Fruit fly (Drosophila melanogaster) whole organism, embryonic: Measurements from ENCODE around the gene CG4577.

Experiments
- B-H2 ChIP-seq: fragments of 200-800 bp; sonication (Bioruptor generic); optimal IDR thresholded peaks from 2 replicates; lab custom pipeline; 2018; ENCODE audit warnings: missing biosample characterization, mild to moderate bottlenecking, missing genetic modification characterization
- CG10267 ChIP-seq: fragments of 200-800 bp; sonication (Bioruptor generic); optimal IDR thresholded peaks from 2 replicates; lab custom pipeline; 2018; ENCODE audit warnings: missing biosample characterization, mild to moderate bottlenecking, missing genetic modification characterization, moderate library complexity
- CG10654 ChIP-seq: fragments of 200-800 bp; sonication (Bioruptor generic); optimal IDR thresholded peaks from 2 replicates; lab custom pipeline; 2016; ENCODE audit warnings: missing biosample characterization, missing genetic modification characterization
- CG11560 ChIP-seq: fragments of 200-800 bp; sonication (Bioruptor generic); IDR thresholded peaks from 3 replicates; pipeline ENCODE4 v1.3.6; 2022; ENCODE audit warnings: missing biosample characterization, missing genetic modification characterization
- CG2678 ChIP-seq: fragments of 200-800 bp; sonication (Bioruptor generic); optimal IDR thresholded peaks from 3 replicates; lab custom pipeline; 2019; ENCODE audit warnings: missing biosample characterization, mild to moderate bottlenecking, missing genetic modification characterization, moderate library complexity
- CG31388 ChIP-seq: fragments of 200-800 bp; sonication (Bioruptor generic); optimal IDR thresholded peaks from 2 replicates; lab custom pipeline; 2016; ENCODE audit warnings: missing biosample characterization, missing genetic modification characterization
- CG3281 ChIP-seq: fragments of 200-800 bp; sonication (Bioruptor generic); optimal IDR thresholded peaks from 3 replicates; lab custom pipeline; 2017; ENCODE audit warnings: missing biosample characterization, mild to moderate bottlenecking, missing genetic modification characterization
- CG5180 ChIP-seq: fragments of 200-800 bp; sonication (Bioruptor generic); optimal IDR thresholded peaks from 3 replicates; lab custom pipeline; 2017; ENCODE audit warnings: missing biosample characterization, missing genetic modification characterization, mild to moderate bottlenecking, moderate library complexity, missing genetic modification reagents
- CG5245 ChIP-seq: fragments of 200-800 bp; sonication (Bioruptor generic); optimal IDR thresholded peaks from 3 replicates; lab custom pipeline; 2016; ENCODE audit warnings: missing biosample characterization, missing genetic modification characterization
- CG7839 ChIP-seq: fragments of 200-800 bp; sonication (Bioruptor generic); optimal IDR thresholded peaks from 3 replicates; lab custom pipeline; 2018; ENCODE audit warnings: missing biosample characterization, mild to moderate bottlenecking, missing genetic modification characterization, moderate library complexity
- D ChIP-seq, 2 experiments: fragments of 200-800 bp in 1 of 2; fragments of >200 bp in 1 of 2; sonication (Bioruptor generic) in 1 of 2; optimal IDR thresholded peaks; 2 replicates in 1 of 2; 3 replicates in 1 of 2; lab custom pipeline; 2017; ENCODE audit warnings: mild to moderate bottlenecking in 1 of 2, missing biosample characterization in 1 of 2, missing genetic modification characterization in 1 of 2, missing genetic modification reagents in 1 of 2
- D19A ChIP-seq: fragments of 200-800 bp; optimal IDR thresholded peaks from 3 replicates; lab custom pipeline; 2019; ENCODE audit warnings: missing biosample characterization, mild to moderate bottlenecking, missing genetic modification characterization, moderate library complexity
- Fer3 ChIP-seq: fragments of 200-800 bp; sonication (Bioruptor generic); optimal IDR thresholded peaks from 2 replicates; lab custom pipeline; 2018; ENCODE audit warnings: missing biosample characterization, mild to moderate bottlenecking, missing genetic modification characterization, moderate library complexity
- Hand ChIP-seq: fragments of 200-800 bp; sonication (Bioruptor generic); optimal IDR thresholded peaks from 2 replicates; lab custom pipeline; 2017; ENCODE audit warnings: mild to moderate bottlenecking, missing biosample characterization, missing genetic modification reagents, missing genetic modification characterization
- Hr39 ChIP-seq: fragments of >200 bp; optimal IDR thresholded peaks from 2 replicates; lab custom pipeline; 2017
- Jarid2 ChIP-seq: fragments of 200-800 bp; sonication (Bioruptor generic); optimal IDR thresholded peaks from 3 replicates; lab custom pipeline; 2017; ENCODE audit warnings: mild to moderate bottlenecking, missing biosample characterization, missing genetic modification reagents, missing genetic modification characterization
- Kr ChIP-seq: fragments of 200-800 bp; sonication (Bioruptor generic); optimal IDR thresholded peaks from 2 replicates; lab custom pipeline; 2017; ENCODE audit warnings: missing biosample characterization, mild to moderate bottlenecking, missing genetic modification characterization
- Lhr ChIP-seq: fragments of 200-800 bp; sonication (Bioruptor generic); optimal IDR thresholded peaks from 3 replicates; lab custom pipeline; 2017; ENCODE audit warnings: mild to moderate bottlenecking, missing biosample characterization, missing genetic modification reagents, missing genetic modification characterization
- Oli ChIP-seq: fragments of 200-800 bp; sonication (Bioruptor generic); optimal IDR thresholded peaks from 2 replicates; lab custom pipeline; 2018; ENCODE audit warnings: missing biosample characterization, mild to moderate bottlenecking, missing genetic modification characterization, moderate library complexity
- PHDP ChIP-seq: fragments of 200-800 bp; sonication (Bioruptor generic); optimal IDR thresholded peaks from 3 replicates; lab custom pipeline; 2018; ENCODE audit warnings: missing biosample characterization, mild to moderate bottlenecking, missing genetic modification characterization, moderate library complexity
- Pdp1 ChIP-seq, 2 experiments: fragments of 200-800 bp; sonication (Bioruptor generic); optimal IDR thresholded peaks; 3 replicates each; lab custom pipeline; 2016; ENCODE audit warnings: missing biosample characterization in 2 of 2, missing genetic modification characterization in 2 of 2, mild to moderate bottlenecking in 1 of 2, moderate library complexity in 1 of 2
- Sox102F ChIP-seq: fragments of 200-800 bp; sonication (Bioruptor generic); optimal IDR thresholded peaks from 2 replicates; lab custom pipeline; 2018; ENCODE audit warnings: missing biosample characterization, mild to moderate bottlenecking, missing genetic modification characterization, moderate library complexity
- Sry-δ ChIP-seq: fragments of 200-800 bp; sonication (Bioruptor generic); optimal IDR thresholded peaks from 2 replicates; lab custom pipeline; 2016; ENCODE audit warnings: missing biosample characterization, missing genetic modification characterization
- Vsx1 ChIP-seq: fragments of 200-800 bp; sonication (Bioruptor generic); optimal IDR thresholded peaks from 2 replicates; lab custom pipeline; 2017; ENCODE audit warnings: missing biosample characterization, mild to moderate bottlenecking, missing genetic modification characterization, missing genetic modification reagents
- Xbp1 ChIP-seq: fragments of 200-800 bp; sonication (Bioruptor generic); optimal IDR thresholded peaks from 3 replicates; lab custom pipeline; 2016; ENCODE audit warnings: missing biosample characterization, mild to moderate bottlenecking, missing genetic modification characterization
- caup ChIP-seq: fragments of 200-800 bp; sonication (Bioruptor generic); optimal IDR thresholded peaks from 3 replicates; lab custom pipeline; 2017; ENCODE audit warnings: missing biosample characterization, mild to moderate bottlenecking, missing genetic modification characterization, moderate library complexity; ENCODE audit not compliant: severe bottlenecking
- chm ChIP-seq: fragments of 200-800 bp; sonication (Bioruptor generic); IDR thresholded peaks from 2 replicates; pipeline ENCODE4 v1.3.6; 2022; ENCODE audit warnings: missing biosample characterization, missing genetic modification characterization
- ci ChIP-seq: fragments of 200-800 bp; sonication (Bioruptor generic); IDR thresholded peaks from 3 replicates; pipeline ENCODE4 v1.3.6; 2022; ENCODE audit warnings: missing biosample characterization, missing genetic modification characterization
- cwo ChIP-seq: fragments of 200-800 bp; sonication (Bioruptor generic); optimal IDR thresholded peaks from 3 replicates; lab custom pipeline; 2017; ENCODE audit warnings: missing biosample characterization, missing genetic modification characterization, mild to moderate bottlenecking, moderate library complexity, missing genetic modification reagents
- ems ChIP-seq: fragments of 200-800 bp; sonication (Bioruptor generic); optimal IDR thresholded peaks from 3 replicates; lab custom pipeline; 2016; ENCODE audit warnings: missing biosample characterization, missing genetic modification characterization
- gfzf ChIP-seq: fragments of 200-800 bp; sonication (Bioruptor generic); optimal IDR thresholded peaks from 2 replicates; lab custom pipeline; 2016; ENCODE audit warnings: missing biosample characterization, mild to moderate bottlenecking, missing genetic modification characterization, moderate library complexity
- grn ChIP-seq: fragments of 200-800 bp; sonication (Bioruptor generic); optimal IDR thresholded peaks from 3 replicates; lab custom pipeline; 2017; ENCODE audit warnings: missing biosample characterization, missing genetic modification characterization
- gsb-n ChIP-seq: fragments of 200-800 bp; sonication (Bioruptor generic); optimal IDR thresholded peaks from 3 replicates; lab custom pipeline; 2018; ENCODE audit warnings: missing biosample characterization, mild to moderate bottlenecking, missing genetic modification characterization
- gt ChIP-seq: fragments of 200-800 bp; sonication (Bioruptor generic); IDR thresholded peaks from 2 replicates; pipeline ENCODE4 v1.3.6; 2022; ENCODE audit warnings: missing biosample characterization, missing genetic modification characterization
- inv ChIP-seq: fragments of 200-800 bp; sonication (Bioruptor generic); IDR thresholded peaks from 2 replicates; pipeline ENCODE4 v1.3.6; 2022; ENCODE audit warnings: missing biosample characterization, missing genetic modification characterization; ENCODE audit not compliant: partially characterized antibody
- lmd ChIP-seq: fragments of 200-800 bp; sonication (Bioruptor generic); IDR thresholded peaks from 2 replicates; pipeline ENCODE4 v1.3.6; 2022; ENCODE audit warnings: missing biosample characterization, missing genetic modification characterization
- lola ChIP-seq, 3 experiments: fragments of >200 bp in 2 of 3; fragments of 200-800 bp in 1 of 3; sonication (Bioruptor generic) in 1 of 3; optimal IDR thresholded peaks; 2 replicates each; lab custom pipeline; 2017 to 2019; ENCODE audit warnings: missing biosample characterization in 3 of 3, missing genetic modification characterization in 3 of 3, mild to moderate bottlenecking in 1 of 3, moderate library complexity in 1 of 3
- nmo ChIP-seq: fragments of 200-800 bp; sonication (Bioruptor generic); optimal IDR thresholded peaks from 2 replicates; lab custom pipeline; 2018; ENCODE audit warnings: missing biosample characterization, mild to moderate bottlenecking, missing genetic modification characterization, moderate library complexity
- pnt ChIP-seq: fragments of 200-800 bp; sonication (Bioruptor generic); optimal IDR thresholded peaks from 3 replicates; lab custom pipeline; 2016; ENCODE audit warnings: missing biosample characterization, missing genetic modification characterization
- prd ChIP-seq, 3 experiments: fragments of >200 bp in 2 of 3; fragments of 200-800 bp in 1 of 3; sonication (Bioruptor generic) in 1 of 3; optimal IDR thresholded peaks in 2 of 3; IDR thresholded peaks in 1 of 3; 2 replicates in 2 of 3; 3 replicates in 1 of 3; pipeline versions ENCODE4 v1.3.6 to Lab custom; 2017 to 2022; ENCODE audit warnings: missing biosample characterization in 1 of 3, missing genetic modification characterization in 1 of 3
- ro ChIP-seq: fragments of 200-800 bp; sonication (Bioruptor generic); IDR thresholded peaks from 2 replicates; pipeline ENCODE4 v1.3.6; 2022; ENCODE audit warnings: missing biosample characterization, missing genetic modification characterization
- run ChIP-seq: fragments of 200-800 bp; sonication (Bioruptor generic); optimal IDR thresholded peaks from 3 replicates; lab custom pipeline; 2018; ENCODE audit warnings: missing biosample characterization, mild to moderate bottlenecking, missing genetic modification characterization
- salm ChIP-seq: fragments of 200-800 bp; sonication (Bioruptor generic); optimal IDR thresholded peaks from 2 replicates; lab custom pipeline; 2018; ENCODE audit warnings: missing biosample characterization, mild to moderate bottlenecking, missing genetic modification characterization
- sc ChIP-seq, 3 experiments: fragments of >200 bp in 2 of 3; fragments of 200-800 bp in 1 of 3; sonication (Bioruptor generic) in 1 of 3; optimal IDR thresholded peaks; 2 replicates in 2 of 3; 3 replicates in 1 of 3; lab custom pipeline; 2017; ENCODE audit warnings: mild to moderate bottlenecking in 1 of 3, missing biosample characterization in 1 of 3, missing genetic modification characterization in 1 of 3, missing genetic modification reagents in 1 of 3
- trem ChIP-seq: fragments of 200-800 bp; optimal IDR thresholded peaks from 3 replicates; lab custom pipeline; 2019; ENCODE audit warnings: missing biosample characterization, mild to moderate bottlenecking, missing genetic modification characterization, moderate library complexity
- vfl ChIP-seq: fragments of 200-800 bp; sonication (Bioruptor generic); optimal IDR thresholded peaks from 2 replicates; lab custom pipeline; 2016; ENCODE audit warnings: missing biosample characterization, missing genetic modification characterization

CG4577 gene

DNA sequence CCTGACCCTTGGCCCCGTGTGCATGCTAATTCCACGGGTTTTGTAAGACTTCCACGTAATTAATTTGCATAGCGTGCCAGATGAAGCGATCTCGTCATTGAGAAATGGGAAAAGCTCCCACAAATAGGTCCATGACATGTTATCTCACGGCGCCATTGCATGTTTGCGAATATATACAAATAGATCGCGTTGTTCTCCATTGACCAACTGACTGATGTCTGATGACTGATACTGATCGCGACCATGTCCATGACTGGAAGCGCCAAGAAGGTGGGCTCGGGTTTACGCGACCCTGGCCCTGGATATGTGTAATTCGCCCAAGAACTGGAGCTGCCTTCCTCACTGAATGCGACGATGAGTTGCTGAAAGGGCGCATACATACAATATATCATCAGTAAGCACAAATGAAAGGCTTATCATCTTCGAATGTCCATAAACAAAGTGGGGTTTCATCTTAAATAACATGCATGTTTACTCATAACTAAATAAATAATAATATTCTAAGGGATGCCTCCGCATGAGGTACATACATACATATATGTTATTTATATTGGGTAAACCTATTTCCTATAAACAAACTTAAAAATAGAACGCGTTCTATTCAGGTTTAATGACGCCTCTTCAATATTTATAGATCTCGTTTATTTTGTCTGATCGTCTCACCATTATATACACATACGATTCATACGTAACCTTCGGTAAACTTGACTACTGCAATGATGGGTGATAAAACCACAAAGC is 11.2 kb upstream of the CG4577 start (continued):
- TF ChIP-seq CG3281, result no peak
- TF ChIP-seq inv, result no peak
- peak; percentile 21 for TF ChIP-seq CG5245 (GFP tag; lab: Kevin White, UChicago)
- peak; percentile 4 for TF ChIP-seq Jarid2 (GFP tag; lab: Kevin White, UChicago)
- TF ChIP-seq Xbp1 (GFP tag; lab: Kevin White, UChicago), result no peak
- peak; percentile 19 for TF ChIP-seq caup (GFP tag; lab: Kevin White, UChicago)
- peak; percentile 30 for TF ChIP-seq CG10267 (tag; lab: Kevin White, UChicago)
- TF ChIP-seq vfl (GFP tag; lab: Kevin White, UChicago), result no peak
- TF ChIP-seq CG5180 (GFP tag; lab: Kevin White, UChicago), result peak; percentile 5
- no peak for TF ChIP-seq pnt
- no peak for TF ChIP-seq Kr (GFP tag; lab: Kevin White, UChicago)
- TF ChIP-seq lmd (GFP tag; lab: Robert Waterston, UW), result no peak
- TF ChIP-seq gt (GFP tag; lab: Robert Waterston, UW), result no peak
- peak; percentile 52 for TF ChIP-seq Lhr (GFP tag; lab: Kevin White, UChicago)
- TF ChIP-seq Sry-δ, result no peak
- no peak for TF ChIP-seq ci (GFP tag; lab: Robert Waterston, UW)
- TF ChIP-seq PHDP (tag; lab: Kevin White, UChicago), result peak; percentile 65
- TF ChIP-seq CG7839 (tag; lab: Kevin White, UChicago), result peak; percentile 37
- TF ChIP-seq Hr39 (lab: Kevin White, UChicago), result no peak
- TF ChIP-seq B-H2 (GFP tag; lab: Kevin White, UChicago), result no peak
- TF ChIP-seq Vsx1 (GFP tag; lab: Kevin White, UChicago), result peak; percentile 45
- peak; percentile 70 for TF ChIP-seq Sox102F (GFP tag; lab: Kevin White, UChicago)
- no peak for TF ChIP-seq Oli
- TF ChIP-seq ems (GFP tag; lab: Kevin White, UChicago), result no peak
- peak; percentile 50 for TF ChIP-seq salm (tag; lab: Kevin White, UChicago)
- peak; percentile 82 for TF ChIP-seq gsb-n (tag; lab: Kevin White, UChicago)
- TF ChIP-seq nmo (GFP tag; lab: Kevin White, UChicago), result peak; percentile 32
- TF ChIP-seq grn (GFP tag; lab: Kevin White, UChicago), result peak; percentile 51
- TF ChIP-seq D (optimal IDR thresholded peaks at IDR 0.05; lab: Kevin White, UChicago), result no peak
- peak; percentile 67 for TF ChIP-seq D (GFP tag; optimal IDR thresholded peaks at IDR 0.05; lab: Kevin White, UChicago)
- no peak; the same call in 1 of the 2 replicates for TF ChIP-seq chm (GFP tag; lab: Robert Waterston, UW)
- TF ChIP-seq ro (GFP tag; lab: Robert Waterston, UW), result no peak
- TF ChIP-seq Hand (GFP tag; lab: Kevin White, UChicago), result no peak
- no peak for TF ChIP-seq sc (optimal IDR thresholded peaks at IDR 0.05; lab: Kevin White, UChicago)
- TF ChIP-seq sc (GFP tag; optimal IDR thresholded peaks at IDR 0.05; lab: Kevin White, UChicago), result peak; percentile 64
- peak; percentile 3 for TF ChIP-seq CG10654 (GFP tag; lab: Kevin White, UChicago)
- TF ChIP-seq D19A (tag; lab: Kevin White, UChicago), result peak; percentile 61
- peak; percentile 72 for TF ChIP-seq CG2678
- TF ChIP-seq lola (GFP tag; optimal IDR thresholded peaks at IDR 0.05; lab: Kevin White, UChicago), result peak in 1 of 3 experiments; percentile 74
- TF ChIP-seq Pdp1 (GFP tag; optimal IDR thresholded peaks at IDR 0.05; lab: Kevin White, UChicago), result peak in 1 of 2 experiments; percentile 44
- TF ChIP-seq cwo (GFP tag; lab: Kevin White, UChicago), result peak; percentile 29
- no peak for TF ChIP-seq CG11560 (tag; lab: Robert Waterston, UW)
- TF ChIP-seq prd (optimal IDR thresholded peaks at IDR 0.05; lab: Kevin White, UChicago), result no peak
- TF ChIP-seq prd (GFP tag; IDR thresholded peaks at IDR 0.05; lab: Robert Waterston, UW), result no peak
- TF ChIP-seq run (tag; lab: Kevin White, UChicago), result peak; percentile 5
- TF ChIP-seq Fer3 (tag; lab: Kevin White, UChicago), result peak; percentile 30
- peak; percentile 43 for TF ChIP-seq trem (tag; lab: Kevin White, UChicago)
- TF ChIP-seq gfzf, result no peak
- TF ChIP-seq CG31388, result no peak
- TF ChIP-seq, all 482 proteins: peak for 127
